Worm (Caenorhabditis elegans): ENCODE measurements around the gene misc-1.

DNA sequence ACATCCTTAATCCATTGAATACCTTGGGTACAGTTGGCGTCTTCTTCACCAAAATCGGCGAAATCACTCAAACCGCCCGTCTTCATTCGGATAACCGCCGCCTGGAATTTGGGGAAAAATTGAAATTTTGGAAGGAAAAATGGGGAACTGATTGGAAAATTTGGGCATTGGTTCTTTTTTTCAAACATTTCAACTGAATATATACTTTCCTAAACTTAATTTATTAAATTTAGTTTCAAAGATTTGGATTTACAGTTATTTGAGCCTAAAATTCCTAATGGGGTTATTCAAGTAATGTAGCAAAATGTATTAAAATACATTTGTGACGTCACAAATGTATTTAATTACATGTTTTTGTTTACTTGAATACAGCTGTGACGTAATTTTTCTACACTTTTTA lies 48.7 kb upstream of the misc-1 start, which contains the start of gene laat-1:
- TF ChIP-seq nhr-11 (tag; optimal IDR thresholded peaks at IDR 0.05), result no peak
- TF ChIP-seq unc-98 (GFP tag; IDR thresholded peaks at IDR 0.05), result no peak
- no peak for TF ChIP-seq ztf-4 (tag; optimal IDR thresholded peaks at IDR 0.05)
- TF ChIP-seq aha-1 (tag; optimal IDR thresholded peaks at IDR 0.05), result no peak
- TF ChIP-seq irx-1 (tag; optimal IDR thresholded peaks at IDR 0.05), result no peak
- no peak for TF ChIP-seq unc-62 (GFP tag; optimal IDR thresholded peaks at IDR 0.05)
- no peak for TF ChIP-seq dsc-1 (tag; optimal IDR thresholded peaks at IDR 0.05)
- TF ChIP-seq dpl-1 (GFP tag; optimal IDR thresholded peaks at IDR 0.05), result no peak
- no peak for TF ChIP-seq zag-1 (tag; optimal IDR thresholded peaks at IDR 0.05)

All from whole organism, L1 larva.